Worm (Caenorhabditis elegans): ENCODE results near the gene fbf-2.

Gene fbf-2

DNA sequence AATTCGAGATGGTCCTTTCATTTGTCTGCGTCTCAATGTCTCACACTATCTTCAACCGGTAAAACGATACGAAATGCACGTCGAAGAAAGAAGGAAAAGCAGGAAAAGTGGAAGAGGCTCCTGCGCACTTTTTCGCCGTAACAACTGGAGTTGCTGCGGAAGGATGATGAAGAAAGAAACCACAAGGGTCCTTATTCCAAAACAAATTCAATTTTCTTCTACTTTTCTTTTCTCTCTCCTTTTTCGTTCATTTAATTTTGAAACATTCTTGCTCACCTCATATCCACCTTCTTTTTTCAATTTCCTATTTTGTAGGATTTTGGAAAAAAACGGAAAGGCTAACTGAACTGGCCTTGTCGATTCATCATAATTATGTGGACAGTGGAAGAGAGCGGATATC is 29.3 kb upstream of the fbf-2 start:
- no peak for TF ChIP-seq unc-62 (GFP tag; optimal IDR thresholded peaks at IDR 0.05 in 1 of 2)
- no peak for TF ChIP-seq unc-62 (tag; optimal IDR thresholded peaks at IDR 0.05)
- no peak for TF ChIP-seq nhr-102 (tag; optimal IDR thresholded peaks at IDR 0.05)
- no peak for TF ChIP-seq mep-1 (tag; optimal IDR thresholded peaks at IDR 0.05)
- TF ChIP-seq mxl-2 (GFP tag; conservative IDR thresholded peaks at IDR 0.05) = no peak
- no peak for TF ChIP-seq ceh-20 (GFP tag; IDR thresholded peaks at IDR 0.05)
- TF ChIP-seq pqm-1 (tag; optimal IDR thresholded peaks at IDR 0.05) = no peak
- TF ChIP-seq ceh-28 (tag; optimal IDR thresholded peaks at IDR 0.05) = no peak
- no peak for TF ChIP-seq Y48G9A.11 (GFP tag; IDR thresholded peaks at IDR 0.05)

DNA sequence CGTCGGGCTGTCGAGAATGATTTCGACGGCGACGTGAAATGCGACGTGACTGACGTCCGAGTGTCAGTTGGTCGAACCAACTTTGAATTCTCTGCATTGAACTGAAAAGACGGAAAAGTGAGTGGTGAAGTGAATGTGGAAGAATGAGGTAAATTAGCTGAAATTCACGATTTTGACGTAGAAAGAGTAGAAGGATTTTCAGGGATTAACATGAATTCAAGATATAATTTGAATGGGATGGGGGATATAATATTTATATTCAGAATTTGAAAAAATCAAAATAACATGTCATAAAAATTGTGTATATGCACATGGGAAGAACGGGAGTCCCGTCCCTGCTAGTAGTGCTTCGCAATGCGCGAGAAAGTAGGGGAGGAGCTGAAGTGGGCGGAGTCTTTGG is 26.9 kb upstream of the fbf-2 start, which contains the start of gene C29H12.6:
TSS of gene C29H12.6 (minus strand) at position 101 of the 400 bp plus-strand sequence.
- TF ChIP-seq skn-1 (tag; optimal IDR thresholded peaks at IDR 0.05) (no peak), nhr-77 (tag; optimal IDR thresholded peaks at IDR 0.05) (no peak)

DNA sequence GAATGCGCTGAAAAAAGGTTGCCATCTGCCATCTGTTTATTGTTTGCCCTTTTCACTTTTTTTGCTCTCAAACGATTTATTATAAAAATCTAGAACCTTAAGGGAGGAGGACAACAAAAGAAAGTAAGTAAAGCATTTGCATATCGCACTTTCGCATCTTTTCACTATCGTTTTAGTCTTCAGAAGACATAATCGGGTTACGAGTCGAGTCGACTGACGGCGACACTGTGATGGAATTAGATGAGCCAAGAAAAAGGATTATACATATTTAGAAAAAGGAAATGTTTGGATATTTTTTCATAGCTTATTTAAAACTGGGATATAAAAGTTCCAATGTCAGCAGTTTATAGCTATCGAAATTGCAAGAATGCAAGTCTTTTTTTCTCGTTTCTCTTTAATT is 25.4 kb upstream of the fbf-2 start:
- no peak for TF ChIP-seq lin-39 (tag; optimal IDR thresholded peaks at IDR 0.05)
- peak; percentile 88 for TF ChIP-seq aha-1 (tag)

DNA sequence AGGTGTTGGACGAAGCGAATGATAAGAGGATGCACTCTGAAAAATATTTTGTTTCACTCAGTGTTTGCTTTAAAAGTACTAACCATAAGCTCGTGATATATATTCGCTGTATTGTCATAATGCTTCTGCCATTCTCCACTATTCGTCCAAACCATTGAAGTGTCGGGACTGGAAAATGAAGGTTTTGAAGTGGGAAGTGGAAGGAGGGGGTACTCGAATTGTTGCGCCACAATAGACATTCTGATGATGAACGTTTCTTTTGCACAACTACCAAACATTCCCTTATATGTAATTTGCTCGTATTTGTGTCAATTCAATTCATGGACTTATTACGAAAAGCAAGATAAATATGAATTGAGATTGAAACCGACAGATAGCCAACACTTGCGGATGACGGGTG is 24.0 kb upstream of the fbf-2 start:
- peak in 1 of 2 experiments; percentile 81 for TF ChIP-seq unc-62 (GFP tag; optimal IDR thresholded peaks at IDR 0.05 in 1 of 2)
- TF ChIP-seq unc-62 (tag; optimal IDR thresholded peaks at IDR 0.05) = no peak
- no peak for TF ChIP-seq nhr-237 (tag; optimal IDR thresholded peaks at IDR 0.05)

DNA sequence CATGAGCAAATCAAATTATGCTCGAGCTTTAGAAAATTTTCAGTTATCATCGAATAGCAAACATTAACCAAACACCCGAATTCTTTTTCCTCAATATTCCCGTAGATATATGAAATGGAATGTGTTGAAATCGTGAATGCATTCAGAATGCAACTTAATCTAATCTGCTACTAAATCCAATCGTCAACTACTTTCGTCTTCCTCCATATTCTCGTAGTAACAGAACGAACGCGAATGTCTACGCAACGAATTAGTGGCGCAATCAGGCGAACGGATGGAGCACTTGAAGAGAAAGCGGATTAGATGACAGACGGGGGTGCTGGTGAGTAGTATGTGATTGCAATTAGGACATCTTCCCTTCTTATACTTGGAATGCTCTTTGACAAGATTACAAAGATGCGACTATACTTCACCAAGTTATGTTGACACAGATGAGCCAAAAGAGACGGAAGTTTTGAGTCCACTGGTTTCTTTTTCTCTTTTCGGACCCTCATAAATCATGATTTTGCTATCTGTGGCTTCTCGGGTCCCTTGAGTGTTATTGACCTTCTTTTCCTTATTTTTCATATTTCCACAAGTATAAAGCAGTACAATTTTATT is 22.7 kb upstream of the fbf-2 start:
- TF ChIP-seq duxl-1 (tag; optimal IDR thresholded peaks at IDR 0.05; ENCODE audit: poor library complexity) (no peak), aha-1 (tag) (peak; percentile 17), dve-1 (tag; optimal IDR thresholded peaks at IDR 0.05; ENCODE audit: insufficient read depth) (no peak), F49E8.2 (tag; optimal IDR thresholded peaks at IDR 0.05; ENCODE audit: borderline replicate concordance) (no peak), ctbp-1 (GFP tag; IDR thresholded peaks at IDR 0.05) (0 out of 2 replicates have a peak, but pooled peaks have one; percentile 23), lin-15B (tag; optimal IDR thresholded peaks at IDR 0.05) (no peak), ztf-11 (tag; optimal IDR thresholded peaks at IDR 0.05) (no peak), spr-3 (GFP tag; optimal IDR thresholded peaks at IDR 0.05) (no peak), T26A8.4 (GFP tag; IDR thresholded peaks at IDR 0.05) (0 out of 2 replicates have a peak, but pooled peaks have one; percentile 25), lir-3 (tag; optimal IDR thresholded peaks at IDR 0.05) (no peak)

DNA sequence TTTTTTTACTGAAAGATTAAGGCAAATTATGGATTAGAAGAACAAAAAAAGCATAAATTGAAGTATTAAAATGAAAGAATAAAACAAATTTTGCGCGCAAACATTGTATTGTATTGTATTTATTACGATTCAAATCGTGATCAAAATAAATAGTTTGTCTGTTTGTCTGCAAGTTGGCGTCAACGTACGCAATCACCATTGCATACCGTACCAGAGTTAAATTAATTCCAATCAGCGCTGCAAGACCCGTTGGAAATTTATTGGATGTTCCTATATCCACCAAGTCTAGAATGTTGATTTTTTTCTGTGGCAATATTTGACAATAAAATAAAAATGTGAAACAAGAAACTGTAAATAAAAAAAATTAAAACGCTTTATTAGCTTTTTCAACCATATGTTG is 21.9 kb upstream of the fbf-2 start, which contains the start of gene heri-1:
TSS of gene heri-1 (minus strand) at position 8 of the 400 bp plus-strand sequence.
- TF ChIP-seq egl-43 (GFP tag; IDR thresholded peaks at IDR 0.05) (no peak), tag-97 (GFP tag; IDR thresholded peaks at IDR 0.05) (no peak), unc-130 (GFP tag; optimal IDR thresholded peaks at IDR 0.05) (peak; percentile 70), nhr-76 (tag; optimal IDR thresholded peaks at IDR 0.05) (no peak), hlh-11 (tag; optimal IDR thresholded peaks at IDR 0.05) (no peak), fkh-10 (GFP tag; optimal IDR thresholded peaks at IDR 0.05) (no peak), D1046.2 (GFP tag; IDR thresholded peaks at IDR 0.05) (no peak), F26F4.8 (GFP tag; conservative IDR thresholded peaks at IDR 0.05) (no peak), aha-1 (tag) (no peak), lin-13 (GFP tag; optimal IDR thresholded peaks at IDR 0.05) (no peak), lsy-2 (tag; optimal IDR thresholded peaks at IDR 0.05) (peak in 1 of 2 experiments; percentile 4), dve-1 (tag; optimal IDR thresholded peaks at IDR 0.05; ENCODE audit: insufficient read depth) (no peak), nhr-25 (tag; optimal IDR thresholded peaks at IDR 0.05; ENCODE audit: borderline replicate concordance, insufficient read depth) (no peak)

All from whole organism, L4 larva.